Fruit fly (Drosophila melanogaster) whole organism: ENCODE measurements around the gene CG9014.

ENCODE experiments used
- CG8478 ChIP-seq: fragments of >200 bp; optimal IDR thresholded peaks from 2 replicates; lab custom pipeline; 2018; ENCODE audit warnings: inconsistent platforms
- Dll ChIP-seq: fragments of >200 bp; optimal IDR thresholded peaks from 2 replicates; lab custom pipeline; 2017
- EcR ChIP-seq, 2 experiments: fragments of >200 bp; optimal IDR thresholded peaks; 2 replicates each; lab custom pipeline; 2017; ENCODE audit warnings: missing biosample characterization in 2 of 2, missing genetic modification characterization in 2 of 2, missing genetic modification reagents in 2 of 2
- pan ChIP-seq: fragments of >200 bp; optimal IDR thresholded peaks from 2 replicates; lab custom pipeline; 2017
- psq ChIP-seq: fragments of >200 bp; optimal IDR thresholded peaks from 2 replicates; lab custom pipeline; 2017
- usp ChIP-seq: fragments of >200 bp; optimal IDR thresholded peaks from 2 replicates; lab custom pipeline; 2017; ENCODE audit warnings: missing biosample characterization, missing genetic modification characterization, mixed read lengths

CG9014 gene

DNA sequence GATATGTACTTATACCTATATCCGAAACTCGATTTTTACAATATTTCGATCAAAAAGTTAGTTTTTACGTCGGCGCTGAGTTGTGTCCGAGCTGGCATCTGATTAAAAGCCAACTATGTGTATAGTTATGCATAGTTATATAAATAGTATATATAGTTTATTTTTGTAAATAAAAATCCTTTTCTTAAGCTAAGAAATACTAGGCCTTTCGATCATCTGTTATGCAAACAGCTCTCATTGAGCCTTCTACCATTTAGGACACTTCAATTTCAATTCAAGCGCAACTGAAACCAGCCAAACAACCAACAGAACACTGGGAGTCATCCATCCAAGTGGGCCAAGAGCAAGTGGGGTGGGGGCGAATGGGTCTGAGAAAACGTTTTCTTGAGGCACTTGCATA is at the start of gene CG9014:
Gene CG9014 (minus strand): TSS at position 101 of the 400 bp plus-strand sequence.
- no peak for TF ChIP-seq psq (lab: Kevin White, UChicago)
- TF ChIP-seq CG8478, result no peak
- no peak for TF ChIP-seq usp
- TF ChIP-seq EcR (GFP tag; optimal IDR thresholded peaks at IDR 0.05; lab: Kevin White, UChicago), result no peak
- TF ChIP-seq Dll (lab: Kevin White, UChicago), result no peak
- no peak for TF ChIP-seq pan (lab: Kevin White, UChicago)

DNA sequence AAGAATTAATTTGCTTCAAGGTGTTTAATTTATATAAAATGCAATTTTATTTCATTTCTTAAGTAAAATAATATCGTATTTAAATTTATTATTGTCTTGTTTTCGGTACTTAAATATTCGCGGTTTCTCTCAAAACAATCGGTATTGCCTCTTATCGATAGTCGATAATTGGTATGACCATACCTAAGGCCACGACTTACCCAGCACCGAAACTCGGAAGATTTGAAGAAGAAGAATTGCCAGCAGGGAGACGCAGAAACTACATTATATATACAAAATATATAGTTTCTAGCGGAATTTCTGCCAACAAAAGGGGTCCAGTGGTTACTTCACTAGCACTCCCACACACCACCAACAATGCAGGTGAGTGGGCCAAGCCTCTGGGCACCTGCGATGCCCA is 47.4 kb upstream of the CG9014 start:
- TF ChIP-seq psq (lab: Kevin White, UChicago), result no peak
- TF ChIP-seq CG8478, result no peak
- TF ChIP-seq Dll (lab: Kevin White, UChicago), result no peak
- TF ChIP-seq pan (lab: Kevin White, UChicago), result no peak
- no peak for TF ChIP-seq usp
- TF ChIP-seq EcR (GFP tag; optimal IDR thresholded peaks at IDR 0.05; lab: Kevin White, UChicago), result no peak

DNA sequence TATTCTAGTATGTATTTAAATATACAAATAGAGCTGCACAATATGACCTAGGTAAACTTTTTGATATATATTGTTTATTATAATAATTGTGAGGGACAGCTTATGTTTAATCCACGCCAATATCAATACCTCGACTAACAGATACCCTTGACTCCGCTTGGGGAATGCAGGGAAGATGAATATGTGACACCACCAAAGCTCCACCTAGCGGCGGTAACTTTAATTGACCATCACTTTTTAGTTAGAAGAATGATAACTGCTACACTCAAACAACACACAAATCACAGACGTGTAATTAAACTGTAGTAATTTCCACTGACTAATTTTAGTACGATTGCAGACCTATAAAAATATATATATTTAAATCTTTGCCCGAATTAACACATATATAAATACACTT is 39.7 kb upstream of the CG9014 start:
- no peak for TF ChIP-seq pan (lab: Kevin White, UChicago)
- no peak for TF ChIP-seq CG8478

DNA sequence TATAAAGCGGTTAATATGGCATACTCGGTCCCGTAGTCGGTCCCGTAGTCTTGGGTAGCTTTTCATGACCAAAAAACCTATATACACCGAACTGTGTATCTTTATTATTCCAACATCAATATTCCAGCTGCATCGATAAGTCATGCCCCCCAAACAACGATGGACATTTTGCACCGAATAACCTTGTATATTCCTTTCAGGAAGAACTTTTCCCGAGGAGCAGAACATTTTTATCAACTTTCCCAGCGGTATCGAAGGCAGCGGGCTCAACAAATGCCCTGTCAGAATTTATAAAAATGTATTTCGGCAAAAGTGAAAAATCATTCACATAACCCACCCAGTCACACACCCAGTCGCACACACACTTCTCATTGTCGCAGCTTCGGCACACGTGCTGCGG is 23.2 kb upstream of the CG9014 start, which contains the start of gene TM9SF4:
Gene TM9SF4 (plus strand): TSS at position 301 of the 400 bp plus-strand sequence.
- TF ChIP-seq EcR (GFP tag; optimal IDR thresholded peaks at IDR 0.05; lab: Kevin White, UChicago), result no peak
- TF ChIP-seq psq (lab: Kevin White, UChicago), result no peak
- no peak for TF ChIP-seq pan (lab: Kevin White, UChicago)
- no peak for TF ChIP-seq CG8478
- TF ChIP-seq Dll (lab: Kevin White, UChicago), result no peak
- TF ChIP-seq usp, result no peak

DNA sequence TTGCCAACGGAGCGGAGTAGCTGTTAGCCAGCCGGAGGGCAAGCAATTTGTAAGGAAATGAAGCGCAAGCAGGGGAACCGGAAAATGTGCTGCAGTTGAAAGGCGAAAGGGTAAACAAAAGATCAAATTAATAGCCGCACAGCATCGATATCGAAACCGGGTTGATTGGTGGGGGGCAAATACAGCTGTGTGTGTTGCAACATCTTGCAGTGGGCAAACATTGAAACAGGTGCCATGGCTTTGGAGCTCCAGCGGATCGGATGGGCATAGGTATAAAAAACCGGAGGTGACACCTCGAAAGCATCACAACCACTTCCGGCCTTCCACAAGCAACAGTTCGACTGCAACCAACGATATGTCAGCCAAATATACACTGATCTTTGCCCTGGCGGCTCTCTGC is 12.4 kb upstream of the CG9014 start, which contains the start of gene nur:
Gene nur (plus strand): TSS at position 301 of the 400 bp plus-strand sequence.
- no peak for TF ChIP-seq psq (lab: Kevin White, UChicago)
- TF ChIP-seq Dll (lab: Kevin White, UChicago), result no peak
- no peak for TF ChIP-seq usp
- no peak for TF ChIP-seq pan (lab: Kevin White, UChicago)
- TF ChIP-seq EcR (GFP tag; optimal IDR thresholded peaks at IDR 0.05; lab: Kevin White, UChicago), result no peak

DNA sequence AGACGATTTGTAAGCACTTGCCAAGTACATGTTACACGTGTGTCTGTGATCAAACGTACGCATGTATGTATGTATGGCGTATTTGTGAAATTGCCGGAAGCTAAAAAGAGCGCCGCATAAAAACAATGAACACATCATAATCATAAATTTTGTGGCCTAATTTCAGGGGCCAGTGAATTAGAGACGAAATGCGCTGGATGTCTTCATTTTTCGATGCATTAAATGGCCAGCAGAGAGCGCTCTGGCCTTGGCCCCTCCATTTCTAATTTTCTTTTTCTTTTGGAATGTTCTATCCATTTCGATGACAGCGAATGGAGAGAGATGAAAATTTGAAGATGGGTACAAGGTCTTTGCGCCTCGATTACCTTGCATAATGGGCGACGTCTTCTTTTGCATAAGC is 8.8 kb upstream of the CG9014 start:
- no peak for TF ChIP-seq Dll (lab: Kevin White, UChicago)
- TF ChIP-seq psq (lab: Kevin White, UChicago), result no peak
- no peak for TF ChIP-seq CG8478
- TF ChIP-seq EcR (GFP tag; optimal IDR thresholded peaks at IDR 0.05; lab: Kevin White, UChicago), result no peak
- TF ChIP-seq pan (lab: Kevin White, UChicago), result no peak

DNA sequence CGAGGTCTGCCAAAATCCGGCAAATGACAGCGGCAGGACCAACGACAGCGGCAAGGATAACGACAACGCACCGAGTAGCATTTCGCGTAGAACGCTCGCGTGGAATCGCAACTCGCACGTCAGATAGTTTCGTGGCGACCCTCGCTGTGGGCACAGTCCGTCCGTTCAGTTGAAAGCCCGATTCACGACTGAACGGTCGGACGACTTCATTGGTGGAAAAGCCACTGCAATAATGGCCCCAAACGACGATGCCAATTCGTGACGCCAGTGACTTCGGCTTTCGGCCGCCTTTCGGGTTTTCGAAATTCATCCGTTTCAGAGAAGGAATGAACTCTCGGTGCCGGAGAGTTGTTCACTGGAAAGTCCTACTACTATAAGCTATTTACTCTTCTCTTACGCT is 6.3 kb downstream of the CG9014 start, which contains the start of gene DIP-kappa:
Gene DIP-kappa (minus strand): TSS at position 200 of the 400 bp plus-strand sequence.
- TF ChIP-seq psq (lab: Kevin White, UChicago) (no peak), CG8478 (no peak), Dll (lab: Kevin White, UChicago) (no peak), usp (no peak), pan (lab: Kevin White, UChicago) (no peak), EcR (GFP tag; optimal IDR thresholded peaks at IDR 0.05; lab: Kevin White, UChicago) (no peak)

DNA sequence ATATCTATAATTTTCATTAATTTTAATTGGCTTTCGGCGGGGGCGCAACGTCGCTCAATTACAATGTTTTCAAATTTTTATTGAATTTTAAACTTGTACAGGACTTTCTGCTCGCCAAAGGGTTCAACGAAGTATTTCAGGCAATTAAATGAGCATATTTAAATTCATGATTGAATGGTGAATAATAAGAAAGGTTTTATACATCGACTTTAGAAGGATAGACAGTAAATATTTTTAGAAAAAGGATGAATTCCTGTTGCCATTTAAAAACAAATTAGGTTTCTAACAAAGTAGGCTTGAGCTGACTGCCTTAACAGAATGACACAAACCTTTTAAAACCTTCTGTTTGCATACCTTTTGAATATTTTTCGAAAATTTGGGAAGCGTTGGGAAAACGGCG is 15.5 kb downstream of the CG9014 start, which contains the start of gene Gpo3:
Gene Gpo3 (plus strand): TSS at position 301 of the 400 bp plus-strand sequence.
- no peak for TF ChIP-seq psq (lab: Kevin White, UChicago)
- TF ChIP-seq usp, result no peak
- no peak for TF ChIP-seq EcR (GFP tag; optimal IDR thresholded peaks at IDR 0.05; lab: Kevin White, UChicago)
- TF ChIP-seq pan (lab: Kevin White, UChicago), result no peak
- TF ChIP-seq Dll (lab: Kevin White, UChicago), result no peak
- no peak for TF ChIP-seq CG8478

DNA sequence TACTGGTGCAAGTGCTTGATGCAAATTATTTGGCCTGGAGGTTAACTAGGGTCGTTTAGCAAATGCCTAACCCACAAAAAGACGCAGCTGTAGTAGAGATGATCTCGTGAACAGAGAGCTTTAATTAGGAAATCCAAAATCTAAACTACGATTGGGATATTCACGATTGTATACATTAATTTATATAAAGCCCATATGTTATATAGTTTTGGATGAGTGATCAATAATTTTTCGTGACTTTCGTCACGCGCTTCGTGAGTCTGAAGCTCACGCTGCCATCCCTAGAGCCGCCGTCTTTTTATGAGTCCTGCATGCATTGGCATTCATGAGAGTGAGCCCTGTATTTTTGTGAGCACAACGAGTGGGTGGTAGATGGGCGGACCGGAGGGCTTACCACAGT is 24.4 kb downstream of the CG9014 start:
- TF ChIP-seq usp (no peak), pan (lab: Kevin White, UChicago) (no peak), EcR (GFP tag; optimal IDR thresholded peaks at IDR 0.05; lab: Kevin White, UChicago) (no peak), Dll (lab: Kevin White, UChicago) (no peak), CG8478 (no peak), psq (lab: Kevin White, UChicago) (no peak)
